Fruit fly (Drosophila melanogaster): ENCODE results near the gene CG6511.

The CG6511 gene

DNA sequence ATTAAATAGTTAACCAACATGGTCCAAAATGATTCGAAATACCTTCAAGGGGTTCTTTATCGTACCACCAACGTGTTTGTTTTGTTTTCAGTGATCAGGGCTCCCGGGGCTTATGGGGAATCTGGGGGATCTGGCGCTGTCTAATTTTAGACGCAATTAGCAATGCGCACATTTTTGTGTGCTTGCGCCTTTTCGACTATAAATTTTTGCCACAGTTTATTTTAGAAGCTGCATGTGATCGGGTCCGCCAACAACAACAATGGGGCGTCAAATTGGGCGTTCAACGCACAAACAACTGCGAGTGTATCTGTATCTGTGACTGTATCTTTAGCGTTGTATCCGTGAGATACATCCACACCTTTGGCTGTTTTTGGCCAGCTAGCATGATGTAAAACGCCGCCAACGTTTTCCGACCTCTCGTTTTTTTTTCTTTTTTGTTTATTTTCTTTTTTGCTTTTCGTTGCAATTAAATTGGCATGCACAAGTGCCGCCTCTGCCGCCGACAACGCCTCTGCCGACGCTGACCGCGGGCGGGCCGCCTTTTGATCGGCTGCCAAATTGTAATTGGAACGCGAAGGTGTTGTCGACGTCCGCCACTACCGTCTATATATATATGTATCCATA, 47.6 kb upstream of the CG6511 start:
- TF ChIP-seq lola (GFP tag; optimal IDR thresholded peaks at IDR 0.05) (no peak), h (GFP tag; optimal IDR thresholded peaks at IDR 0.05) (peak; percentile 24)

- TF ChIP-seq dl (GFP tag; optimal IDR thresholded peaks at IDR 0.05; ENCODE audit: insufficient read depth in 1 of 2, partially characterized antibody in 2 of 2) (no peak), woc (GFP tag; optimal IDR thresholded peaks at IDR 0.05) (no peak), ey (GFP tag; optimal IDR thresholded peaks at IDR 0.05) (no peak), CG9705 (GFP tag; optimal IDR thresholded peaks at IDR 0.05) (peak; percentile 9), Hr78 (GFP tag; optimal IDR thresholded peaks at IDR 0.05) (no peak), fru (GFP tag; optimal IDR thresholded peaks at IDR 0.05) (peak; percentile 56), N (GFP tag; optimal IDR thresholded peaks at IDR 0.05) (no peak), Jra (GFP tag; optimal IDR thresholded peaks at IDR 0.05) (no peak), Abd-B (GFP tag; optimal IDR thresholded peaks at IDR 0.05) (no peak), dmrt93B (GFP tag; optimal IDR thresholded peaks at IDR 0.05) (peak; percentile 18), foxo (GFP tag; optimal IDR thresholded peaks at IDR 0.05) (peak in 1 of 2 experiments; percentile 21), jim (GFP tag; optimal IDR thresholded peaks at IDR 0.05) (no peak), Rel (GFP tag; optimal IDR thresholded peaks at IDR 0.05) (no peak), Rel (tag; optimal IDR thresholded peaks at IDR 0.05) (peak; percentile 100), h (GFP tag; optimal IDR thresholded peaks at IDR 0.05) (no peak), OdsH (GFP tag; optimal IDR thresholded peaks at IDR 0.05) (no peak), br (GFP tag; optimal IDR thresholded peaks at IDR 0.05) (peak; percentile 69)
These were observed 46.0 kb upstream of the CG6511 start for dm6 chr3L:8675029-8675544.

dm6 chr3L:8675545-8676084, 45.5 kb upstream of the CG6511 start, which contains the start of gene hry:
Gene hry, plus strand, starts transcription at chr3L:8675759.
- TF ChIP-seq brk (GFP tag; optimal IDR thresholded peaks at IDR 0.05) (peak; percentile 87), Hnf4 (GFP tag; optimal IDR thresholded peaks at IDR 0.05) (peak; percentile 70), dsf (GFP tag; optimal IDR thresholded peaks at IDR 0.05; ENCODE audit: borderline replicate concordance) (no peak), fru (GFP tag; optimal IDR thresholded peaks at IDR 0.05) (peak; percentile 28), Rel (GFP tag; optimal IDR thresholded peaks at IDR 0.05) (peak; percentile 93), Rel (tag; optimal IDR thresholded peaks at IDR 0.05) (peak; percentile 80), HLH106 (tag; optimal IDR thresholded peaks at IDR 0.05) (no peak), br (GFP tag; optimal IDR thresholded peaks at IDR 0.05) (peak; percentile 53), CrebA (GFP tag; optimal IDR thresholded peaks at IDR 0.05; ENCODE audit: borderline replicate concordance) (peak; percentile 67), sv (GFP tag; optimal IDR thresholded peaks at IDR 0.05) (peak; percentile 0), Hr83 (GFP tag; optimal IDR thresholded peaks at IDR 0.05; ENCODE audit: poor library complexity, severe bottlenecking) (peak; percentile 75), Abd-B (GFP tag; optimal IDR thresholded peaks at IDR 0.05) (no peak), Sp1 (GFP tag; optimal IDR thresholded peaks at IDR 0.05) (peak; percentile 65), Mio (GFP tag; optimal IDR thresholded peaks at IDR 0.05) (no peak), Dif (GFP tag; optimal IDR thresholded peaks at IDR 0.05; ENCODE audit: partially characterized antibody) (peak; percentile 61), psq (GFP tag; optimal IDR thresholded peaks at IDR 0.05) (peak; percentile 20), Dfd (GFP tag; optimal IDR thresholded peaks at IDR 0.05) (no peak), foxo (GFP tag; optimal IDR thresholded peaks at IDR 0.05) (peak in 1 of 2 experiments; percentile 13), OdsH (GFP tag; optimal IDR thresholded peaks at IDR 0.05) (peak; percentile 68), dl (GFP tag; optimal IDR thresholded peaks at IDR 0.05; ENCODE audit: insufficient read depth in 1 of 2, partially characterized antibody in 2 of 2) (peak; percentile 16 to 69), h (GFP tag; optimal IDR thresholded peaks at IDR 0.05) (peak; percentile 99), sage (GFP tag; optimal IDR thresholded peaks at IDR 0.05) (peak; percentile 9), woc (GFP tag; optimal IDR thresholded peaks at IDR 0.05) (peak; percentile 62), tai (GFP tag; optimal IDR thresholded peaks at IDR 0.05) (peak; percentile 61), Myc (optimal IDR thresholded peaks at IDR 0.05) (no peak), Vsx2 (GFP tag; optimal IDR thresholded peaks at IDR 0.05; ENCODE audit: partially characterized antibody) (peak; percentile 61), Jra (GFP tag; optimal IDR thresholded peaks at IDR 0.05) (peak; percentile 87), rgr (GFP tag; optimal IDR thresholded peaks at IDR 0.05) (peak; percentile 60)
